Worm (Caenorhabditis elegans): ENCODE measurements around the gene dat-1.
A peak's percentile ranks its signal among the peaks of the same experiment; 100 is the strongest.

The dat-1 gene

ce11 chrIII:9228190-9228589 lies 14.6 kb upstream of the dat-1 start:
- TF ChIP-seq sem-2 (GFP tag; optimal IDR thresholded peaks at IDR 0.05) = no peak
- TF ChIP-seq mep-1 (tag; optimal IDR thresholded peaks at IDR 0.05) = peak; percentile 24
- no peak for TF ChIP-seq elt-3 (tag; optimal IDR thresholded peaks at IDR 0.05)
- TF ChIP-seq ceh-43 (GFP tag; optimal IDR thresholded peaks at IDR 0.05) = no peak
- no peak for TF ChIP-seq nhr-2 (tag; optimal IDR thresholded peaks at IDR 0.05)
- no peak for TF ChIP-seq nhr-237 (tag; optimal IDR thresholded peaks at IDR 0.05)
- no peak for TF ChIP-seq bed-3 (GFP tag; optimal IDR thresholded peaks at IDR 0.05)
- TF ChIP-seq blmp-1 (tag; optimal IDR thresholded peaks at IDR 0.05) = no peak
- TF ChIP-seq ztf-11 (tag; optimal IDR thresholded peaks at IDR 0.05) = no peak
- TF ChIP-seq sptf-1 (tag; optimal IDR thresholded peaks at IDR 0.05) = no peak
- peak; percentile 10 for TF ChIP-seq lin-13 (tag; optimal IDR thresholded peaks at IDR 0.05)
- no peak for TF ChIP-seq elt-1 (tag; optimal IDR thresholded peaks at IDR 0.05; ENCODE audit: borderline replicate concordance, insufficient read depth)
- no peak for TF ChIP-seq mab-5 (tag; optimal IDR thresholded peaks at IDR 0.05)

ce11 chrIII:9228722-9229121 lies 14.1 kb upstream of the dat-1 start, which contains the start of gene rnr-1:
TSS of gene rnr-1 (minus strand) at chrIII:9228798.
- TF ChIP-seq cnd-1 (tag; optimal IDR thresholded peaks at IDR 0.05) (no peak), elt-1 (tag; optimal IDR thresholded peaks at IDR 0.05; ENCODE audit: borderline replicate concordance, insufficient read depth) (no peak), nhr-28 (tag; optimal IDR thresholded peaks at IDR 0.05) (no peak), elt-3 (tag; optimal IDR thresholded peaks at IDR 0.05) (no peak), unc-62 (GFP tag; optimal IDR thresholded peaks at IDR 0.05) (no peak), lin-32 (GFP tag; optimal IDR thresholded peaks at IDR 0.05) (no peak), sem-2 (GFP tag; optimal IDR thresholded peaks at IDR 0.05) (no peak), ces-1 (GFP tag; optimal IDR thresholded peaks at IDR 0.05) (no peak), ceh-39 (tag; optimal IDR thresholded peaks at IDR 0.05) (no peak), blmp-1 (tag; optimal IDR thresholded peaks at IDR 0.05) (no peak), bed-3 (GFP tag; optimal IDR thresholded peaks at IDR 0.05) (no peak), pha-4 (tag; optimal IDR thresholded peaks at IDR 0.05) (no peak), snpc-4 (tag; optimal IDR thresholded peaks at IDR 0.05) (no peak), M03D4.4 (tag; optimal IDR thresholded peaks at IDR 0.05) (no peak)

- TF ChIP-seq mep-1 (tag; optimal IDR thresholded peaks at IDR 0.05) (no peak), bed-3 (GFP tag; optimal IDR thresholded peaks at IDR 0.05) (no peak), snpc-4 (tag; optimal IDR thresholded peaks at IDR 0.05) (no peak), lsy-2 (tag; optimal IDR thresholded peaks at IDR 0.05) (no peak), tbx-8 (GFP tag; optimal IDR thresholded peaks at IDR 0.05) (no peak), sem-2 (GFP tag; optimal IDR thresholded peaks at IDR 0.05) (no peak), cnd-1 (tag; optimal IDR thresholded peaks at IDR 0.05) (no peak), M03D4.4 (tag; optimal IDR thresholded peaks at IDR 0.05) (no peak), nhr-28 (tag; optimal IDR thresholded peaks at IDR 0.05) (no peak), elt-1 (tag; optimal IDR thresholded peaks at IDR 0.05; ENCODE audit: borderline replicate concordance, insufficient read depth) (no peak), ztf-11 (tag; optimal IDR thresholded peaks at IDR 0.05) (no peak), pha-4 (tag; optimal IDR thresholded peaks at IDR 0.05) (no peak), unc-39 (tag; optimal IDR thresholded peaks at IDR 0.05) (no peak), nhr-76 (tag; optimal IDR thresholded peaks at IDR 0.05) (no peak), unc-62 (GFP tag; optimal IDR thresholded peaks at IDR 0.05) (no peak), unc-120 (tag; optimal IDR thresholded peaks at IDR 0.05; ENCODE audit: poor library complexity, severe bottlenecking) (no peak), ham-2 (GFP tag; optimal IDR thresholded peaks at IDR 0.05) (no peak)
Observed at ce11 chrIII:9231173-9231572, 11.6 kb upstream of the dat-1 start, which contains the start of gene T23G5.3. TSS of gene T23G5.3 (minus strand) at chrIII:9231273.

ce11 chrIII:9236228-9236627 lies 6.5 kb upstream of the dat-1 start, which contains the start of gene T23G5.2:
TSS of gene T23G5.2 (minus strand) at chrIII:9236328.
- TF ChIP-seq hlh-1 (tag; optimal IDR thresholded peaks at IDR 0.05) = no peak
- TF ChIP-seq nhr-237 (tag; optimal IDR thresholded peaks at IDR 0.05) = no peak
- no peak for TF ChIP-seq ztf-11 (tag; optimal IDR thresholded peaks at IDR 0.05)
- TF ChIP-seq lsy-2 (tag; optimal IDR thresholded peaks at IDR 0.05) = no peak
- no peak for TF ChIP-seq nhr-28 (tag; optimal IDR thresholded peaks at IDR 0.05)
- no peak for TF ChIP-seq elt-3 (tag; optimal IDR thresholded peaks at IDR 0.05)
- no peak for TF ChIP-seq nhr-76 (tag; optimal IDR thresholded peaks at IDR 0.05)
- no peak for TF ChIP-seq mls-2 (tag; optimal IDR thresholded peaks at IDR 0.05)
- no peak for TF ChIP-seq lin-32 (GFP tag; optimal IDR thresholded peaks at IDR 0.05)
- TF ChIP-seq blmp-1 (tag; optimal IDR thresholded peaks at IDR 0.05) = no peak
- no peak for TF ChIP-seq pha-4 (tag; optimal IDR thresholded peaks at IDR 0.05)

ce11 chrIII:9237626-9238025 lies 5.1 kb upstream of the dat-1 start:
- TF ChIP-seq lin-13 (tag; optimal IDR thresholded peaks at IDR 0.05) (no peak), sptf-1 (tag; optimal IDR thresholded peaks at IDR 0.05) (no peak), unc-39 (tag; optimal IDR thresholded peaks at IDR 0.05) (no peak), ceh-43 (GFP tag; optimal IDR thresholded peaks at IDR 0.05) (no peak), lsy-2 (tag; optimal IDR thresholded peaks at IDR 0.05) (no peak), sem-2 (GFP tag; optimal IDR thresholded peaks at IDR 0.05) (no peak)
